Fruit fly (Drosophila melanogaster) whole organism, adult: Measurements from ENCODE around the gene CG15394.

ENCODE experiments used
- CG12768 ChIP-seq: fragments of 200-800 bp; sonication (Bioruptor generic); optimal IDR thresholded peaks from 2 replicates; lab custom pipeline; 2017; ENCODE audit warnings: missing biosample characterization, missing genetic modification characterization, mild to moderate bottlenecking, moderate library complexity, missing genetic modification reagents
- CG33017 ChIP-seq: fragments of 200-800 bp; sonication (Bioruptor generic); optimal IDR thresholded peaks from 2 replicates; lab custom pipeline; 2018; ENCODE audit warnings: missing biosample characterization, mild to moderate bottlenecking, missing genetic modification characterization, moderate library complexity
- Clk ChIP-seq: fragments of 200-800 bp; sonication (Bioruptor generic); optimal IDR thresholded peaks from 2 replicates; lab custom pipeline; 2017; ENCODE audit warnings: missing biosample characterization, missing genetic modification characterization
- Crg-1 ChIP-seq: fragments of 200-800 bp; sonication (Bioruptor generic); optimal IDR thresholded peaks from 2 replicates; lab custom pipeline; 2016; ENCODE audit warnings: missing biosample characterization, missing genetic modification characterization
- Hr96 ChIP-seq: fragments of 200-800 bp; sonication (Bioruptor generic); optimal IDR thresholded peaks from 2 replicates; lab custom pipeline; 2016; ENCODE audit warnings: missing biosample characterization, missing genetic modification characterization
- ovo ChIP-seq: fragments of 200-800 bp; sonication (Bioruptor generic); optimal IDR thresholded peaks from 2 replicates; lab custom pipeline; 2016; ENCODE audit warnings: missing biosample characterization, missing genetic modification characterization
- tj ChIP-seq: fragments of 200-800 bp; sonication (Bioruptor generic); optimal IDR thresholded peaks from 3 replicates; lab custom pipeline; 2017; ENCODE audit warnings: missing biosample characterization, mild to moderate bottlenecking, missing genetic modification characterization, moderate library complexity

CG15394 gene

dm6 chr2L:2637002-2637377 lies 45.3 kb downstream of the CG15394 start:
- TF ChIP-seq Clk, result no peak
- TF ChIP-seq CG12768 (GFP tag; lab: Kevin White, UChicago), result no peak
- no peak for TF ChIP-seq Hr96 (GFP tag; lab: Kevin White, UChicago)
- TF ChIP-seq Crg-1 (GFP tag; lab: Kevin White, UChicago), result no peak
- no peak for TF ChIP-seq tj (GFP tag; lab: Kevin White, UChicago)
- TF ChIP-seq CG33017 (tag; lab: Kevin White, UChicago), result no peak
- TF ChIP-seq ovo (GFP tag; lab: Kevin White, UChicago), result no peak
